Worm (Caenorhabditis elegans) whole organism, L3 larva: Measurements from ENCODE around the gene F54H12.2.

Experiments used
- R02D3.7 ChIP-seq: fragments of 150-350 bp; optimal IDR thresholded peaks from 2 replicates; lab custom pipeline; 2014; ENCODE audit warnings: missing biosample characterization, missing genetic modification characterization
- ZK546.5 ChIP-seq: sonication (generic microtip); optimal IDR thresholded peaks from 2 replicates; lab custom pipeline; 2017; ENCODE audit warnings: missing biosample characterization, missing genetic modification characterization
- aly-2 ChIP-seq: fragments of 150-350 bp; optimal IDR thresholded peaks from 2 replicates; lab custom pipeline; 2014; ENCODE audit warnings: missing biosample characterization, missing genetic modification characterization
- ama-1 ChIP-seq: fragments of 150-350 bp; optimal IDR thresholded peaks from 2 replicates; lab custom pipeline; 2018
- ceh-16 ChIP-seq: sonication (generic microtip); optimal IDR thresholded peaks from 2 replicates; lab custom pipeline; 2017; ENCODE audit warnings: missing biosample characterization, missing genetic modification characterization
- ceh-28 ChIP-seq: fragments of 150-350 bp; optimal IDR thresholded peaks from 2 replicates; lab custom pipeline; 2014; ENCODE audit warnings: missing biosample characterization, missing genetic modification reagents, missing genetic modification characterization
- ceh-9 ChIP-seq: sonication (generic microtip); optimal IDR thresholded peaks from 2 replicates; lab custom pipeline; 2018; ENCODE audit warnings: missing biosample characterization, missing genetic modification characterization
- daf-12 ChIP-seq: fragments of 150-350 bp; optimal IDR thresholded peaks from 2 replicates; lab custom pipeline; 2014; ENCODE audit warnings: missing biosample characterization, missing genetic modification reagents, missing genetic modification characterization
- egl-27 ChIP-seq: sonication (generic microtip); optimal IDR thresholded peaks from 4 replicates; lab custom pipeline; 2017; ENCODE audit warnings: missing biosample characterization, missing genetic modification reagents, missing genetic modification characterization
- egl-5 ChIP-seq: fragments of 150-350 bp; optimal IDR thresholded peaks from 2 replicates; lab custom pipeline; 2017; ENCODE audit warnings: missing biosample characterization, missing genetic modification reagents, missing genetic modification characterization, inconsistent platforms
- elt-1 ChIP-seq: fragments of 150-350 bp; optimal IDR thresholded peaks from 2 replicates; lab custom pipeline; 2014; ENCODE audit warnings: missing biosample characterization, missing genetic modification characterization
- elt-2 ChIP-seq: sonication (generic microtip); optimal IDR thresholded peaks from 2 replicates; lab custom pipeline; 2016; ENCODE audit warnings: missing genetic modification reagents, mild to moderate bottlenecking, missing genetic modification characterization, missing compliant biosample characterization
- eor-1 ChIP-seq, 2 experiments: fragments of 150-350 bp; optimal IDR thresholded peaks; 2 replicates each; lab custom pipeline; 2014 to 2018; ENCODE audit warnings: missing biosample characterization in 2 of 2, missing genetic modification characterization in 2 of 2
- fkh-2 ChIP-seq: fragments of 150-350 bp; optimal IDR thresholded peaks from 2 replicates; lab custom pipeline; 2014; ENCODE audit warnings: missing biosample characterization, missing genetic modification reagents, missing genetic modification characterization
- fos-1 ChIP-seq: fragments of 150-350 bp; optimal IDR thresholded peaks from 2 replicates; lab custom pipeline; 2014; ENCODE audit warnings: missing biosample characterization, missing genetic modification characterization
- hmg-11 ChIP-seq: sonication (generic microtip); optimal IDR thresholded peaks from 2 replicates; lab custom pipeline; 2016; ENCODE audit warnings: missing genetic modification characterization, missing compliant biosample characterization
- jun-1 ChIP-seq: fragments of 150-350 bp; optimal IDR thresholded peaks from 2 replicates; lab custom pipeline; 2014; ENCODE audit warnings: missing biosample characterization, missing genetic modification reagents, missing genetic modification characterization
- lin-15B ChIP-seq: fragments of 150-350 bp; optimal IDR thresholded peaks from 2 replicates; lab custom pipeline; 2014; ENCODE audit warnings: missing biosample characterization, missing genetic modification characterization
- lin-39 ChIP-seq: fragments of 150-350 bp; optimal IDR thresholded peaks from 2 replicates; lab custom pipeline; 2018; ENCODE audit warnings: missing biosample characterization, missing genetic modification reagents, missing genetic modification characterization
- lsy-12 ChIP-seq: sonication (generic microtip); optimal IDR thresholded peaks from 2 replicates; lab custom pipeline; 2016; ENCODE audit warnings: mild to moderate bottlenecking, missing genetic modification characterization, missing compliant biosample characterization
- nfya-1 ChIP-seq: sonication (generic microtip); optimal IDR thresholded peaks from 2 replicates; lab custom pipeline; 2017; ENCODE audit warnings: missing genetic modification characterization, mild to moderate bottlenecking, missing compliant biosample characterization, antibody characterized with exemption, moderate library complexity; ENCODE audit not compliant: insufficient read depth
- nhr-11 ChIP-seq: fragments of 150-350 bp; optimal IDR thresholded peaks from 2 replicates; lab custom pipeline; 2014; ENCODE audit warnings: missing biosample characterization, missing genetic modification characterization
- nhr-12 ChIP-seq: fragments of 150-350 bp; optimal IDR thresholded peaks from 2 replicates; lab custom pipeline; 2014; ENCODE audit warnings: missing biosample characterization, missing genetic modification characterization
- nhr-23 ChIP-seq: fragments of 150-350 bp; optimal IDR thresholded peaks from 2 replicates; lab custom pipeline; 2014; ENCODE audit warnings: missing biosample characterization, missing genetic modification reagents, missing genetic modification characterization
- nhr-237 ChIP-seq: fragments of 150-350 bp; optimal IDR thresholded peaks from 2 replicates; lab custom pipeline; 2014; ENCODE audit warnings: missing biosample characterization, missing genetic modification characterization
- nhr-25 ChIP-seq: sonication (generic microtip); optimal IDR thresholded peaks from 2 replicates; lab custom pipeline; 2017; ENCODE audit warnings: missing biosample characterization, missing genetic modification characterization
- nhr-28 ChIP-seq: fragments of 150-350 bp; optimal IDR thresholded peaks from 2 replicates; lab custom pipeline; 2014; ENCODE audit warnings: missing biosample characterization, missing genetic modification characterization
- nhr-43 ChIP-seq: sonication (generic microtip); optimal IDR thresholded peaks from 2 replicates; lab custom pipeline; 2016; ENCODE audit warnings: mild to moderate bottlenecking, missing genetic modification characterization, missing compliant biosample characterization; ENCODE audit not compliant: poor library complexity, severe bottlenecking
- nhr-67 ChIP-seq: fragments of 150-350 bp; optimal IDR thresholded peaks from 2 replicates; lab custom pipeline; 2014; ENCODE audit warnings: missing biosample characterization, missing genetic modification characterization
- nhr-76 ChIP-seq: fragments of 150-350 bp; sonication (generic microtip); optimal IDR thresholded peaks from 5 replicates; lab custom pipeline; 2014; ENCODE audit warnings: missing biosample characterization, missing genetic modification characterization
- nhr-77 ChIP-seq: fragments of 150-350 bp; optimal IDR thresholded peaks from 2 replicates; lab custom pipeline; 2014; ENCODE audit warnings: missing biosample characterization, missing genetic modification characterization
- pha-4 ChIP-seq: fragments of 150-350 bp; optimal IDR thresholded peaks from 2 replicates; lab custom pipeline; 2014; ENCODE audit warnings: missing biosample characterization, missing genetic modification reagents, missing genetic modification characterization
- pqm-1 ChIP-seq: fragments of 150-350 bp; optimal IDR thresholded peaks from 2 replicates; lab custom pipeline; 2017; ENCODE audit warnings: missing biosample characterization, missing genetic modification characterization, inconsistent platforms
- skn-1 ChIP-seq: fragments of 150-350 bp; optimal IDR thresholded peaks from 2 replicates; lab custom pipeline; 2014; ENCODE audit warnings: missing biosample characterization, missing genetic modification characterization
- tbx-2 ChIP-seq: sonication (generic microtip); optimal IDR thresholded peaks from 2 replicates; lab custom pipeline; 2016; ENCODE audit warnings: mild to moderate bottlenecking, missing genetic modification characterization, missing compliant biosample characterization
- unc-62 ChIP-seq: fragments of 150-350 bp; sonication (generic microtip); optimal IDR thresholded peaks from 4 replicates; lab custom pipeline; 2014; ENCODE audit warnings: missing biosample characterization, missing genetic modification reagents, missing genetic modification characterization
- zag-1 ChIP-seq: fragments of 150-350 bp; optimal IDR thresholded peaks from 2 replicates; lab custom pipeline; 2014; ENCODE audit warnings: missing biosample characterization, missing genetic modification characterization
- ztf-4 ChIP-seq: fragments of 150-350 bp; optimal IDR thresholded peaks from 2 replicates; lab custom pipeline; 2014; ENCODE audit warnings: missing biosample characterization, missing genetic modification characterization

The F54H12.2 gene

DNA sequence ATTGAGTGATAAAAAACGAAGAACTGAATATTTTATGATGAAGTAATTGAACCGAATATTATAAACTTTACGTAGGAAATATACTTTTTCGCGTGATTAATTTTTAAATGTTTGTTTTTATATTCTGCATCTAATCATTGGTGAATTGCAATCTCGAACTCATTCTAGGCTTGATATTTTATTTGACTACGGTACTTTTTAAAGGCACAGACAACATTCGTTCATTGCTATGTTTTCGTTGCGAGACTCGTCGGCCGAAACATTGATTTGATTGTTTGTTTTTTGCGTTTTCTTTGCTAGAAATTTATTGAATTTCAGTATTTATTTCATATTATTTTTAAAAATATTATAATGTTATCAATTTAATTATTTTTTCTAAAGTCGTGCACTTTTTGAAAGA is 13.4 kb downstream of the F54H12.2 start, which contains the start of gene C06G4.4:
C06G4.4 (minus strand) TSS at position 36 of the 400 bp plus-strand sequence.
- TF ChIP-seq pqm-1: no peak
- no peak for TF ChIP-seq jun-1 (tag; lab: Kevin White, UChicago)
- no peak for TF ChIP-seq ceh-16 (tag; lab: Kevin White, UChicago)
- TF ChIP-seq pha-4 (tag; lab: Kevin White, UChicago): no peak
- TF ChIP-seq daf-12 (tag; lab: Kevin White, UChicago): no peak
- no peak for TF ChIP-seq ZK546.5 (tag; lab: Kevin White, UChicago)
- TF ChIP-seq skn-1 (tag; lab: Kevin White, UChicago): no peak
- TF ChIP-seq nhr-237 (tag; lab: Kevin White, UChicago): no peak
- TF ChIP-seq egl-5: no peak
- no peak for TF ChIP-seq nhr-77 (tag; lab: Kevin White, UChicago)
- TF ChIP-seq lin-39 (tag; lab: Kevin White, UChicago): no peak
- TF ChIP-seq nhr-28 (tag; lab: Kevin White, UChicago): no peak
- TF ChIP-seq zag-1 (tag; lab: Kevin White, UChicago): no peak
- no peak for TF ChIP-seq nhr-23 (tag; lab: Kevin White, UChicago)
- no peak for TF ChIP-seq nhr-43 (tag; lab: Kevin White, UChicago)
- no peak for TF ChIP-seq fkh-2
- no peak for TF ChIP-seq ceh-9 (tag; lab: Kevin White, UChicago)
- TF ChIP-seq nfya-1 (tag; lab: Kevin White, UChicago): no peak

DNA sequence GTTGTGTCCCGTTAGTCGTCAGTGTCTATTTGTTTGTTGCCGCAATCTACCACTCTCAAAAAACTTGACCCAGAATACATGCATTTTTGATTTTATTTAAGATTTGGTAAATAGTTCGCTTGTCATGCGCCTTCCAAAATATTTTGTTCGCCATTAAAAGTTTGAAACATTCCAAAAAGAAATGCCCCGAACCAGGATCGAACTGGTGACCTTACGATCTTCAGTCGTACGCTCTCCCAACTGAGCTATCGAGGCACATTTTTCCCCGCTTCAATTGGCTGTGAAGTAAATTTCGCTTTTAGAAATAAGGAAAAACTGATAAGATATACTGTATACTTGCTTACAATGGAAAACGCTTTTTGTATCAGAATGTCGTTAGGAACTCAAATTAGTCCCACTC is 13.9 kb downstream of the F54H12.2 start:
- TF ChIP-seq ama-1 (lab: Kevin White, UChicago) (peak; percentile 42), pqm-1 (no peak), tbx-2 (tag; lab: Kevin White, UChicago) (no peak)
- TF ChIP-seq, all 47 proteins: peak for 1

DNA sequence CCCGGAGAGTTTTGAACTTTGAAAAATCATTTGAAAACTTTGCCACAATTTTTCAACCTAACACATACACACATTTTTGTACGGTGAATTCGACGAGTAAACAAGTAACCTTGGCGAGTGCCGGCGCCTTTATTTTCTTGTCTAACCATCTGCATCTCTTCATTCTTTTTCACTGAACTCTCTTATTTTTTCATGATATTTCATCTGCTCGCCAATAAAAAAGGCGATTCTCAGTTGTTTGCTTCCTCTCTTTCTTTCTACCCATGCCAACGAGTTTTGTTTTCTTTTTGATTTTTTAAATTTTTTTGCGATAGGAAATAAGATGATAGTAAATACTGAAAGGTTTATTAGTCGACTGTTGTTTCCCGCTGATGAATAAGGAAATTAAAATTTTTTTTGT is 14.3 kb downstream of the F54H12.2 start:
- TF ChIP-seq nhr-43 (tag; lab: Kevin White, UChicago) (no peak), elt-2 (tag; lab: Kevin White, UChicago) (peak; percentile 63), nhr-25 (tag; lab: Kevin White, UChicago) (peak; percentile 71), pha-4 (tag; lab: Kevin White, UChicago) (peak; percentile 95), egl-5 (peak; percentile 64), lin-15B (tag; lab: Kevin White, UChicago) (peak; percentile 10), nfya-1 (tag; lab: Kevin White, UChicago) (peak; percentile 57), egl-27 (tag; lab: Kevin White, UChicago) (no peak), hmg-11 (tag; lab: Kevin White, UChicago) (peak; percentile 43)

DNA sequence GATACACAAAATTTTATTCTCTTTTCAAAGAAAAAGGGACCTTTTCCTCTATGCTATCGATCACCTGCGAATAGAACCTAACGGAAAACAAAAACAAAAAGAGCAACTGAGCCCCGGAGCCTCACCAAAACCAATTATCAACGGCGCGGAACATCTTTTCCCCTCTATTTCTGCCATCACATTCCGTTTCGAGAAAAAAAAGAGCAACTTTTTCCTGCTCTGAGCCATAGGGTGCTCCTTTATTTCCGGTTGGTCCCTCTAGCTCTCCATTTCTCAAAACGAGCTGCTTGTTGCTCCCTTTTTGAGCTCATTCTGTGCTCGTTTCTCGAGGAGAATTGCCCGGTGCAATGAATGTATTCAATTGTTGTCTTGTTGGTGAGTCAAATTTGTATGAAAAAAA is 15.3 kb downstream of the F54H12.2 start, which contains the start of gene clp-1:
clp-1 (plus strand) TSS at position 301 of the 400 bp plus-strand sequence.
- TF ChIP-seq ceh-28 (no peak), lin-39 (tag; lab: Kevin White, UChicago) (peak; percentile 26), nhr-67 (no peak), ama-1 (lab: Kevin White, UChicago) (peak; percentile 28), nhr-76 (tag; lab: Kevin White, UChicago) (no peak)

DNA sequence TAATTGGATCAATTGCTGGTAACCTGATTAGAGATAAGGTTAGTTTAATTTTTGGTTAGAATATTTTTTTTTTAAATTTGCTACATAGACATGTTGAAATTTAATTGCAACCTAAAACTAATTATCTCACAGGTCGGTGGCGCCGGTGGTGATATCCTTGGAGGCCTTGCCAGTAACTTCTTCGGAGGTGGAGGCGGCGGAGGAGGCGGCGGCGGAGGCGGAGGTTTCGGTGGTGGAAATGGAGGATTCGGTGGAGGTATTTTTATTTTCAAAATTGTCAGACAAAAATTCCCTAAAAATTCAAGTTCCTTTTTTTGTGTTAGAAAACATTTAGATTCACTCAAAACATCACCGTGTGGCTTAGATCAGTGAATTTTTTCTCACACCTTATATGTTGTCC is 16.9 kb downstream of the F54H12.2 start:
- TF ChIP-seq R02D3.7 (tag; lab: Kevin White, UChicago) (no peak), ceh-16 (tag; lab: Kevin White, UChicago) (no peak), nhr-23 (tag; lab: Kevin White, UChicago) (no peak), fos-1 (tag; lab: Kevin White, UChicago) (no peak), egl-5 (no peak), nhr-11 (no peak), nhr-237 (tag; lab: Kevin White, UChicago) (no peak), pqm-1 (no peak), skn-1 (tag; lab: Kevin White, UChicago) (no peak), aly-2 (tag; lab: Kevin White, UChicago) (no peak), ama-1 (lab: Kevin White, UChicago) (no peak), nhr-12 (tag; lab: Kevin White, UChicago) (no peak), lin-15B (tag; lab: Kevin White, UChicago) (no peak), unc-62 (GFP tag; lab: Kevin White, UChicago) (no peak), lsy-12 (no peak), elt-1 (no peak), eor-1 (tag; optimal IDR thresholded peaks at IDR 0.05; lab: Kevin White, UChicago) (no peak), ztf-4 (tag; lab: Kevin White, UChicago) (no peak)
- TF ChIP-seq, all 47 proteins: peak for 0
